Fruit fly (Drosophila melanogaster): ENCODE results near the gene CG7991.
A peak's percentile ranks its signal among the peaks of the same experiment; 100 is the strongest.

The CG7991 gene

DNA sequence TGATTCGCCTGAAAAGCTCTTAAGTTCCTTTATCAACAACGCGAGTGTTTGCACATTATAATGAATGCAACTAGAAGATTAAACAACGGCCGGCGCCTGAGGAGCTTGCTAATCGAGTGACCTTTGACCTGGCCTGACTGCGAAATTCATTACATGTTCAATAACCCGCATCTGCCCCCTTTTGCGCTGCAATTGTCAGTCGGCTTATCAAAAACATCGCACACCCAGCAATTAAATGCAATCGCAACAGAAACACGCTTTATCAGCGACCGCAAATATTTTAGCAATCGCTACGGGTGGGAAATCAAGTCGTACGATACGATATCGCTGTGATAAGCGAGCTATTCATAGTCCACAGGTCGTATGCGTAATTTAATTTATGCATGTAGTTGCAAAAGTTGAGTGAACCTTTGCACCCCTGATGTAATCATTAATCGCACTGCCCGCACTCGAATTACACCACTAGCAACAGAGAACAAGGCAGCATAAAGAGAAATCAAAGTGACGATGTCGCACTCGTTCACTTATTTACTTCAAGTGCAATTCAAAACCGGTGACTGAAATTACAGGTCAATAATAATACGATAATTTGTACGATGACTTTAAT, 65.1 kb downstream of the CG7991 start:
- TF ChIP-seq noc (tag; optimal IDR thresholded peaks at IDR 0.05): no peak

dm6 chr3L:1740129-1740975, 65.8 kb downstream of the CG7991 start:
- TF ChIP-seq noc (tag; optimal IDR thresholded peaks at IDR 0.05): no peak

dm6 chr3L:1741107-1741506, 66.6 kb downstream of the CG7991 start:
- TF ChIP-seq noc (tag; optimal IDR thresholded peaks at IDR 0.05): no peak

DNA sequence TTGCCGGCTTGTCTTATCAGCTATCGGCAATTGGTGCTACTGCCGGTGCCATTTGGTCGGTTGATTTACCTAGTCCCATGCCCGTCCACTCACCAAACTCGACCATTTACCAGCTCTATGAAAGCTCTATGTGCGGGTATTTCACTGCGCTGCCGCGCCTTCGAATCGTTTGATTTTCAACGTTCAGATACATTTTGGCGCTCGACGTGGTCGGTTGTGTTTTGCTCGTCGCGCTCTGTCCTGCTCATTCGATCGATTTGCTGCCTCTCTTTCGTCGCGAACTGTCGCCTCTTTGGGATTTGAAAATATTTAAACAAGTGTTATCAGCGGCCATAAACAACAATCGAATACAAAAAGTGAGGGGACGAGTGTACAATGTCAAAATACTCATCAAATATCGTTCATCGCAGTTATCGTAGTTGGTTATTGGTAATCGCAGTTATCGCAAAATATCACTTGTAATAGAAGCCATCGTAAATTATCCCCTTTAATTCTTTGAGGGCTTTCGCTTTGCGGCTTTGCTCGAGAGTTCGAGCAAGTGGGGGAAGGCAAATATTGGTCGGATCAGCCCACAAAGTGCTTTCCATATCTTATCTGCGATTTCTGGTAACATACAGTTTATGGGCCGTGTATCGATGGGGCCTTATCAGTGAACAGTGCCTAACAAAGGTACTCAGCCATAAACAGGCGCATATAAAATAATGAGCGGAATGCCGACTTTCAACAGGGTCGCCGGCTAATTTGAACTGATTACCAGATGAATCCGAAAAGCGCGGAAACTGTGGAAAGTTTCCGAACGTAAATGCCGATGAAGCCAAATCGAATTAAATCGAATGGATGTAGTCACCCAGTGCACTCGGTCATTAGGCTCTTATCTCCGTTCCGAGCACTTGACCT, 67.4 kb downstream of the CG7991 start:
- TF ChIP-seq noc (tag; optimal IDR thresholded peaks at IDR 0.05): peak; percentile 73

- no peak for TF ChIP-seq noc (tag; optimal IDR thresholded peaks at IDR 0.05)
Observed at dm6 chr3L:1742552-1743097, 68.1 kb downstream of the CG7991 start.

- TF ChIP-seq noc (tag; optimal IDR thresholded peaks at IDR 0.05): peak; percentile 74
Observed at dm6 chr3L:1745432-1745831, 70.9 kb downstream of the CG7991 start.

DNA sequence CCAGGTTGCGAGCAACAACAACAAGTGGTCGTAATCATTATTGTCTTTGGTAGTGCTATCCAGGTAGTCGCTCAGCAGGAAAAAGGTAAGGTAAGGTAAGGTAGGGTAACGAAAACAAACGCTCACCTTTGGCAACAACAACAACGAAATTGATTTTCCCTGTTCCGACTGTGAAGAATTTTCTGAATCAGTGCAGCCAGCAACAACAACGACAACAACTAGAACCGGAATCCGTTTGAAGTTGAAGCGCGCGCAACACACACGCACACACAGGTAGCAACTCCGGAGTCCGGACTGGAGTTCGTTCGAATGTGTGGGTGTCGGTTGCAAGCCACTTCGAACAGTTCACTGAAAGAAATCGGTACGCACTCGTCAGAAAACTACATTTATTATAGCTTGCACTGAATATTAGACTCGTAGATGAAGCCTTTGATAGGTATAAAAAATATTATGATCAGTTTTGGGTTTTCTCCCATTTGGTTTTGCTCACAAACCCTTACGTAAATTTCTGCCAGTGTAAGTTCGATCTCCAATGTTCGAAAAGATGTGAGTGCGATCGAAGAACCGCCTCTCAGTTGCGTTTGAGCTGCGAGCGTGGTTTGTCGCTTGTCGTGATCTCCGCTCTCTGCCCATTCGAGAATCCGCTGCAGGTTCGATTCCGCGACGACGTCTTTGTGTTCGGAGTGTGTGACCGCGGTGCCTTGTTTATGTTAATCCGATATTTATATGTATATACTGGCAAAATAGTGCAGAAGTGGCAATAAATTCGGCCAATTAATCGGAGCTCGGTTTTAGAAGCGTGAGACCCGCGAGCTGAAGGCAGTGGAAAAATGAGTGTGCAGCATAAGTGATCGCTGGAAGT, 72.1 kb downstream of the CG7991 start, which contains the start of gene CG13921:
Gene CG13921, plus strand, starts transcription at position 570 of the 862 bp plus-strand sequence.
- TF ChIP-seq noc (tag; optimal IDR thresholded peaks at IDR 0.05): peak; percentile 95

DNA sequence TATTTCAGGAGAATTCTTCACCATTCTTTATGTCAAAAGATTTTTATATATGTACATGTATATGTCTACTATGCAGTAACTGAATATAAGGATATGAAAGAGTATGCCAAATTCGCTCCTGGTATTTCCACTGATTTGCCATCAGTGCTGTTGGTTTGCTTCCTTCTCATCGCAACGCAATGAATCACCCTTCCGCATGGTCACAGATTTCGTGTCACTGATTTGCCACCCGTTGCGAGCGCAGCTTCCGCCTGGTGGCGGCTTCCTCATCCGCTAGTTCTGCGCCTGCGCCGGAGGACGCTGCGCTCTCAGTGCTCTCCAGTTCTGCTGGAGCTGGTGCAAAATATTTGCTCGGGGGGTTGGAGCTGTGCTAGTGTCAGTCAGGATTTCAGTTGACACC, 73.7 kb downstream of the CG7991 start:
- no peak for TF ChIP-seq noc (tag; optimal IDR thresholded peaks at IDR 0.05)

dm6 chr3L:1754262-1754661, 79.8 kb downstream of the CG7991 start:
- TF ChIP-seq noc (tag; optimal IDR thresholded peaks at IDR 0.05): no peak

DNA sequence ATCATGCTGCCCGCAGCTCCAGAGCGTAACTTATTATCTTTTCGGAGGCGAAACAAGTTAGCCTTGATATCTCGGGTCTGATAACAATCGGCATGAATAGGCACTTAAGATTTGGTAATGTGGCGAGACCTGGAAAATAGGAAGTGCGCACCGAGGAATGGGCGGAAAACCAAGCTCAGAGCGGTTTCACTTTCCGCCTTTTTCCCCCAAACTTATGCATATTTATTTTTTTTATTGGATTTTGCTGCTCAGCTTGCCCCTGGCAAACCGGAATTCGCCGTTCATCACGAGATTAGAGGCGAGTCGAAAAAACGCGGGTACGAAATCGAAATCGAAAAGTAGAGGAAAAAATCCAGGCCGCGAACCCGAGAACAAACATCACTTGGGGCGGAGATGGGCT, 80.4 kb downstream of the CG7991 start:
- no peak for TF ChIP-seq noc (tag; optimal IDR thresholded peaks at IDR 0.05)

DNA sequence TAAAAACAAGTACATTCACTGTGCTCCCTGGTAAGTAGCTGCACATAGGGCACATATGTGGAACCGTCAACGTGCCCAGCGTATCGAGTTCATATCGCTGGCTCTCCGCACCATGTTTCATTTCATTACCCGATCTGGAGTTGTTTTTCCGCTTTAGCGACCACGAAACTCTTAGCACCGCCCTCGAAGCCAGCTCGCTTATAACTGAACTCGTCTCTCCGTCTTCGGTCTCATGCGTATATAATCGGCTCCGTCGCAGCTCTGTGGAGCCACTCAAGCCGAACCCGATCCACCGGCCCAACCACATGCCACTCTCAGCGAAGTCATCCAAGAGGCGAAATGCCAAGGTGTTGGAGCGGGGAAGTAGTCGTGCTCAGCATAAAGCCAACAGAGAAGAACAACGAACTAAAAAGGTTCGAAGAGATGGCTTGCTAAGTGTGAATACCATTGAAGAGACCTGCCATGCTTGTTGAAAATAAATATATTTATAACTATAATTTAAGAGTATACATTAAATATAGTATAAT, 81.0 kb downstream of the CG7991 start, which contains the start of gene Cht2:
Gene Cht2, minus strand, starts transcription at position 477 of the 527 bp plus-strand sequence.
- no peak for TF ChIP-seq noc (tag; optimal IDR thresholded peaks at IDR 0.05)

- no peak for TF ChIP-seq noc (tag; optimal IDR thresholded peaks at IDR 0.05)
Observed at dm6 chr3L:1756143-1756542, 81.6 kb downstream of the CG7991 start, which contains the start of gene CG8001. TSS of gene CG8001 (plus strand) at chr3L:1756159.

Data from whole organism, larva.